Worm (Caenorhabditis elegans) whole organism, mixed stage, embryonic: ENCODE data around the gene C03B1.14.

ENCODE experiments used
- nhr-12 ChIP-seq: fragments of 150-350 bp; optimal IDR thresholded peaks from 2 replicates; lab custom pipeline; 2014; ENCODE audit warnings: missing biosample characterization, missing genetic modification characterization
- nhr-28 ChIP-seq: fragments of 150-350 bp; optimal IDR thresholded peaks from 2 replicates; lab custom pipeline; 2014; ENCODE audit warnings: missing biosample characterization, missing genetic modification characterization

- TF ChIP-seq nhr-12, result no peak
- no peak for TF ChIP-seq nhr-28 (tag; lab: Kevin White, UChicago)
These were observed 38.9 kb upstream of the C03B1.14 start for ce11 chrX:6399450-6399849.
